Fruit fly (Drosophila melanogaster) whole organism, embryonic: Measurements from ENCODE around the gene ppk20.
A peak's percentile ranks its signal among the peaks of the same experiment; 100 is the strongest.

Experiments
- Blimp-1 ChIP-seq: fragments of 200-800 bp; sonication (Bioruptor generic); optimal IDR thresholded peaks from 3 replicates; lab custom pipeline; 2018; ENCODE audit warnings: missing biosample characterization, missing genetic modification characterization, mild to moderate bottlenecking, moderate library complexity, missing genetic modification reagents
- CG12236 ChIP-seq: fragments of 200-800 bp; sonication (Bioruptor generic); optimal IDR thresholded peaks from 2 replicates; lab custom pipeline; 2016; ENCODE audit warnings: missing biosample characterization, missing genetic modification characterization
- CG12299 ChIP-seq: fragments of 200-800 bp; sonication (Bioruptor generic); optimal IDR thresholded peaks from 2 replicates; lab custom pipeline; 2018; ENCODE audit warnings: missing biosample characterization, mild to moderate bottlenecking, missing genetic modification characterization
- CG15514 ChIP-seq: fragments of 200-800 bp; sonication (Bioruptor generic); optimal IDR thresholded peaks from 3 replicates; lab custom pipeline; 2017; ENCODE audit warnings: missing biosample characterization, missing genetic modification characterization, mild to moderate bottlenecking, moderate library complexity, missing genetic modification reagents
- CG17361 ChIP-seq: fragments of 200-800 bp; sonication (Bioruptor generic); IDR thresholded peaks from 3 replicates; pipeline ENCODE4 v1.3.6; 2022; ENCODE audit warnings: missing biosample characterization, missing genetic modification characterization
- CG31441 ChIP-seq: fragments of 200-800 bp; sonication (Bioruptor generic); IDR thresholded peaks from 2 replicates; pipeline ENCODE4 v1.3.6; 2022; ENCODE audit warnings: missing biosample characterization, missing genetic modification characterization
- CG33213 ChIP-seq: fragments of 200-800 bp; sonication (Bioruptor generic); optimal IDR thresholded peaks from 3 replicates; lab custom pipeline; 2016; ENCODE audit warnings: missing biosample characterization, missing genetic modification characterization
- CG34376 ChIP-seq: fragments of 200-800 bp; sonication (Bioruptor generic); optimal IDR thresholded peaks from 2 replicates; lab custom pipeline; 2018; ENCODE audit warnings: missing biosample characterization, mild to moderate bottlenecking, missing genetic modification characterization
- CG4820 ChIP-seq: fragments of 200-800 bp; sonication (Bioruptor generic); optimal IDR thresholded peaks from 3 replicates; lab custom pipeline; 2016; ENCODE audit warnings: missing biosample characterization, missing genetic modification characterization
- CG6689 ChIP-seq: fragments of 200-800 bp; sonication (Bioruptor generic); IDR thresholded peaks from 2 replicates; pipeline ENCODE4 v1.3.6; 2022; ENCODE audit warnings: missing biosample characterization, missing genetic modification characterization
- CG7786 ChIP-seq: fragments of 200-800 bp; sonication (Bioruptor generic); optimal IDR thresholded peaks from 2 replicates; lab custom pipeline; 2016; ENCODE audit warnings: missing biosample characterization, missing genetic modification characterization
- CG8281 ChIP-seq: fragments of 200-800 bp; sonication (Bioruptor generic); optimal IDR thresholded peaks from 2 replicates; lab custom pipeline; 2018; ENCODE audit warnings: missing biosample characterization, mild to moderate bottlenecking, missing genetic modification characterization, moderate library complexity
- CTCF ChIP-seq: fragments of 200-800 bp; sonication (Bioruptor generic); optimal IDR thresholded peaks from 2 replicates; lab custom pipeline; 2017; ENCODE audit warnings: missing biosample characterization, mild to moderate bottlenecking, missing genetic modification characterization, moderate library complexity
- Doc3 ChIP-seq: fragments of 200-800 bp; sonication (Bioruptor generic); IDR thresholded peaks from 3 replicates; pipeline ENCODE4 v1.3.6; 2022; ENCODE audit warnings: missing biosample characterization, missing genetic modification characterization; ENCODE audit not compliant: partially characterized antibody
- E2f1 ChIP-seq: fragments of 200-800 bp; sonication (Bioruptor generic); IDR thresholded peaks from 2 replicates; pipeline ENCODE4 v1.3.6; 2022; ENCODE audit warnings: missing biosample characterization, missing genetic modification characterization
- Eip74EF ChIP-seq, 2 experiments: fragments of 200-800 bp in 1 of 2; fragments of >200 bp in 1 of 2; sonication (Bioruptor generic) in 1 of 2; optimal IDR thresholded peaks; 2 replicates each; lab custom pipeline; 2017 to 2019; ENCODE audit warnings: missing biosample characterization in 2 of 2, missing genetic modification characterization in 2 of 2, mild to moderate bottlenecking in 1 of 2, moderate library complexity in 1 of 2
- H15 ChIP-seq: fragments of 200-800 bp; sonication (Bioruptor generic); IDR thresholded peaks from 3 replicates; pipeline ENCODE4 v1.3.6; 2022; ENCODE audit warnings: missing biosample characterization, missing genetic modification characterization
- H2.0 ChIP-seq: fragments of 200-800 bp; sonication (Bioruptor generic); IDR thresholded peaks from 2 replicates; pipeline ENCODE4 v1.3.6; 2022; ENCODE audit warnings: missing biosample characterization, missing genetic modification characterization
- HHEX ChIP-seq: fragments of 200-800 bp; sonication (Bioruptor generic); optimal IDR thresholded peaks from 3 replicates; lab custom pipeline; 2017; ENCODE audit warnings: missing biosample characterization, mild to moderate bottlenecking, missing genetic modification characterization, missing genetic modification reagents
- Hey ChIP-seq: fragments of 200-800 bp; sonication (Bioruptor generic); optimal IDR thresholded peaks from 3 replicates; lab custom pipeline; 2018; ENCODE audit warnings: missing biosample characterization, mild to moderate bottlenecking, missing genetic modification characterization
- Hr3 ChIP-seq: fragments of 200-800 bp; sonication (Bioruptor generic); optimal IDR thresholded peaks from 3 replicates; lab custom pipeline; 2016; ENCODE audit warnings: missing biosample characterization, missing genetic modification characterization
- Hr78 ChIP-seq, 2 experiments: fragments of 200-800 bp in 1 of 2; fragments of >200 bp in 1 of 2; sonication (Bioruptor generic) in 1 of 2; optimal IDR thresholded peaks; 2 replicates each; lab custom pipeline; 2017 to 2019; ENCODE audit warnings: missing biosample characterization in 2 of 2, missing genetic modification characterization in 2 of 2, mild to moderate bottlenecking in 1 of 2, moderate library complexity in 1 of 2
- Max ChIP-seq: fragments of 200-800 bp; sonication (Bioruptor generic); optimal IDR thresholded peaks from 2 replicates; lab custom pipeline; 2016; ENCODE audit warnings: missing biosample characterization, mild to moderate bottlenecking, missing genetic modification characterization
- Optix ChIP-seq: fragments of 200-800 bp; sonication (Bioruptor generic); IDR thresholded peaks from 3 replicates; pipeline ENCODE4 v1.3.6; 2022; ENCODE audit warnings: missing biosample characterization, missing genetic modification characterization
- Sry-β ChIP-seq: fragments of 200-800 bp; sonication (Bioruptor generic); optimal IDR thresholded peaks from 2 replicates; lab custom pipeline; 2018; ENCODE audit warnings: missing biosample characterization, mild to moderate bottlenecking, missing genetic modification characterization, moderate library complexity
- Trl ChIP-seq, 3 experiments: fragments of >200 bp in 2 of 3; fragments of 200-800 bp in 1 of 3; sonication (Bioruptor generic) in 1 of 3; optimal IDR thresholded peaks; 2 replicates in 1 of 3; 3 replicates in 2 of 3; lab custom pipeline; 2016 to 2017; ENCODE audit warnings: missing biosample characterization in 1 of 3, missing genetic modification characterization in 1 of 3
- br ChIP-seq: fragments of >200 bp; optimal IDR thresholded peaks from 2 replicates; lab custom pipeline; 2017
- chinmo ChIP-seq: fragments of 200-800 bp; sonication (Bioruptor generic); IDR thresholded peaks from 4 replicates; pipeline ENCODE4 v1.3.6; 2022; ENCODE audit warnings: missing biosample characterization, missing genetic modification characterization; ENCODE audit not compliant: partially characterized antibody
- crol ChIP-seq: fragments of 200-800 bp; sonication (Bioruptor generic); IDR thresholded peaks from 2 replicates; pipeline ENCODE4 v1.3.6; 2022; ENCODE audit warnings: missing biosample characterization, missing genetic modification characterization
- da ChIP-seq: fragments of 200-800 bp; sonication (Bioruptor generic); optimal IDR thresholded peaks from 2 replicates; lab custom pipeline; 2016; ENCODE audit warnings: missing biosample characterization, missing genetic modification characterization
- disco-r ChIP-seq: fragments of 200-800 bp; sonication (Bioruptor generic); optimal IDR thresholded peaks from 2 replicates; lab custom pipeline; 2016; ENCODE audit warnings: missing biosample characterization, missing genetic modification characterization
- dmrt99B ChIP-seq: fragments of 200-800 bp; sonication (Bioruptor generic); optimal IDR thresholded peaks from 2 replicates; lab custom pipeline; 2018; ENCODE audit warnings: missing biosample characterization, mild to moderate bottlenecking, missing genetic modification characterization, moderate library complexity
- dysf ChIP-seq: fragments of 200-800 bp; sonication (Bioruptor generic); IDR thresholded peaks from 3 replicates; pipeline ENCODE4 v1.3.6; 2022; ENCODE audit warnings: missing biosample characterization, missing genetic modification characterization
- hb ChIP-seq: fragments of 200-800 bp; sonication (Bioruptor generic); IDR thresholded peaks from 3 replicates; pipeline ENCODE4 v1.3.6; 2022; ENCODE audit warnings: missing biosample characterization, missing genetic modification characterization; ENCODE audit not compliant: partially characterized antibody
- kah ChIP-seq: fragments of 200-800 bp; sonication (Bioruptor generic); optimal IDR thresholded peaks from 2 replicates; lab custom pipeline; 2018; ENCODE audit warnings: missing biosample characterization, mild to moderate bottlenecking, missing genetic modification characterization
- kay ChIP-seq: fragments of 200-800 bp; sonication (Bioruptor generic); optimal IDR thresholded peaks from 2 replicates; lab custom pipeline; 2016; ENCODE audit warnings: missing biosample characterization, missing genetic modification characterization
- onecut ChIP-seq: fragments of 200-800 bp; sonication (Bioruptor generic); IDR thresholded peaks from 2 replicates; pipeline ENCODE4 v1.3.6; 2022; ENCODE audit warnings: missing biosample characterization, missing genetic modification characterization
- pb ChIP-seq: fragments of 200-800 bp; sonication (Bioruptor generic); optimal IDR thresholded peaks from 3 replicates; lab custom pipeline; 2016; ENCODE audit warnings: missing biosample characterization, missing genetic modification characterization
- ranshi ChIP-seq: fragments of 200-800 bp; sonication (Bioruptor generic); IDR thresholded peaks from 2 replicates; pipeline ENCODE4 v1.3.6; 2022; ENCODE audit warnings: missing biosample characterization, missing genetic modification characterization
- scrt ChIP-seq: fragments of 200-800 bp; sonication (Bioruptor generic); optimal IDR thresholded peaks from 2 replicates; lab custom pipeline; 2018; ENCODE audit warnings: missing biosample characterization, mild to moderate bottlenecking, missing genetic modification characterization, moderate library complexity
- sima ChIP-seq: fragments of 200-800 bp; sonication (Bioruptor generic); optimal IDR thresholded peaks from 2 replicates; lab custom pipeline; 2016; ENCODE audit warnings: missing biosample characterization, missing genetic modification characterization
- sug ChIP-seq: fragments of 200-800 bp; optimal IDR thresholded peaks from 2 replicates; lab custom pipeline; 2019; ENCODE audit warnings: missing biosample characterization, mild to moderate bottlenecking, missing genetic modification characterization, moderate library complexity
- unc-4 ChIP-seq: fragments of 200-800 bp; sonication (Bioruptor generic); IDR thresholded peaks from 2 replicates; pipeline ENCODE4 v1.3.6; 2022; ENCODE audit warnings: missing biosample characterization, missing genetic modification characterization; ENCODE audit not compliant: partially characterized antibody
- wdn ChIP-seq: fragments of 200-800 bp; sonication (Bioruptor generic); IDR thresholded peaks from 2 replicates; pipeline ENCODE4 v1.3.6; 2022; ENCODE audit warnings: missing biosample characterization, missing genetic modification characterization
- zfh2 ChIP-seq: fragments of 200-800 bp; sonication (Bioruptor generic); optimal IDR thresholded peaks from 2 replicates; lab custom pipeline; 2016; ENCODE audit warnings: missing biosample characterization, missing genetic modification characterization

Gene ppk20

DNA sequence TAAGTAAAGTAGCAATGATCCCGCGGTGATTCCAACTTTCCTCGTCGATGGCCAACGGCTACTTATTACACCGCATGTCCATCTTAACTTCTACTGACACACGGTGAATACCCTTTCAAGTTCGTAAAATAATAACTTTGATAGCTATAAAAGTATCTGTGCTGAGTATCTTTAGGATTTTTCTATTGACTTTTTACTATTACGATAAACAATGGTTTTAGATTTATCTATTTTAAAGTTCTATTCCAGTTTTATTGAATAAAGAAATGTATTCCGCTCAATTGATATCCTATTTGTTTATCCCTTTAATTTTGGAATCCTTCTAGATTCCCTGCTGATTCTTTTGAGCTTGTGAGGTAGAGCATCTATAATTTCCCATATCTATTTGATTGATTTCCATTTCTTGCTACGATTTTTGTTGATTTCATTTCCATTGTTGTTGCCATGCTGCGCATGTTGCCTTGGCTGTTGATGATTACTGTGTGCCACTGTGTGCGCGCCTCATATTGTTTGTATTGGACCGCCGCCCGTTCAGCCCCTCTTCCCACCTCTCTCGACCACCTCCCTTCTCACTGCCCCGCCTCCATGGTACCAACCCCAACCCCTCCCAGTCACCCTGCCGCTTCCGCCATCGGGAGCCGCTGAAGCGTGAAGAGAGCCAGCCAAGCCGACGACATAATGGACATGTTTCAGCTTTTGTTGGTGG, 21.3 kb upstream of the ppk20 start (continued):
- TF ChIP-seq unc-4 (GFP tag; lab: Robert Waterston, UW): no peak
- no peak for TF ChIP-seq CG31441 (GFP tag; lab: Robert Waterston, UW)
- no peak for TF ChIP-seq CG12299 (tag; lab: Kevin White, UChicago)
- peak in 1 of 2 experiments; percentile 1 for TF ChIP-seq Trl (optimal IDR thresholded peaks at IDR 0.05; lab: Kevin White, UChicago)
- no peak for TF ChIP-seq Trl (GFP tag; optimal IDR thresholded peaks at IDR 0.05; lab: Kevin White, UChicago)

- TF ChIP-seq onecut (GFP tag; lab: Robert Waterston, UW): no peak
- TF ChIP-seq sima (GFP tag; lab: Kevin White, UChicago): no peak
- no peak for TF ChIP-seq CG4820 (GFP tag; lab: Kevin White, UChicago)
- no peak for TF ChIP-seq Sry-β
- TF ChIP-seq dmrt99B: peak; percentile 19
- TF ChIP-seq kay (GFP tag; lab: Kevin White, UChicago): no peak
- TF ChIP-seq CG7786 (GFP tag; lab: Kevin White, UChicago): no peak
- TF ChIP-seq pb (GFP tag; lab: Kevin White, UChicago): no peak
Observed at dm6 chr3R:29689211-29689610, 20.5 kb upstream of the ppk20 start, which contains the start of gene Obp99c. TSS of gene Obp99c (minus strand) at chr3R:29689311.

DNA sequence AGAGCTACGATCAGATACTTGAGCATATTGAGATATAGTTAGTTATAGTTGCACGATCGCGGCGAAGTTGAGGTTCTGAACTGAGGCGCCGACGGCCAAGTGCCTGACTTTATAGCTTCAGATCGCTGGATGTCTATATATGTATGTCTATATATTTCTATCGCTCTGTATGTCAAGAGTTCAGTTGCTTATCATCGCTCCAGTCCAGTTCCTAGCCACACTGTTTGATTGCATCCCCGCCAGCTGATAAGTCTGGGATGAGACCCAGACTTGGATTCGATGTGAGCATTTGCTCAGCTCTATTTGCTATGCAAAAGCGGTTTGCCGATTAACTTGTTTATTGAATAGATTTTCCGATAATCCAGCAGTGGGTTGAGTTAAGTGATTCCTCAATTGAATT, 18.0 kb upstream of the ppk20 start:
- peak in 1 of 2 experiments; percentile 6 for TF ChIP-seq Eip74EF (GFP tag; optimal IDR thresholded peaks at IDR 0.05; lab: Kevin White, UChicago)
- no peak for TF ChIP-seq HHEX
- TF ChIP-seq sug (tag; lab: Kevin White, UChicago): peak; percentile 20
- TF ChIP-seq chinmo (GFP tag; lab: Robert Waterston, UW): 0 out of 4 replicates have a peak, but pooled peaks have one; percentile 60
- 0 out of 3 replicates have a peak, but pooled peaks have one; percentile 7 for TF ChIP-seq dysf
- no peak for TF ChIP-seq CG33213
- peak; percentile 59 for TF ChIP-seq CG34376 (GFP tag; lab: Kevin White, UChicago)

DNA sequence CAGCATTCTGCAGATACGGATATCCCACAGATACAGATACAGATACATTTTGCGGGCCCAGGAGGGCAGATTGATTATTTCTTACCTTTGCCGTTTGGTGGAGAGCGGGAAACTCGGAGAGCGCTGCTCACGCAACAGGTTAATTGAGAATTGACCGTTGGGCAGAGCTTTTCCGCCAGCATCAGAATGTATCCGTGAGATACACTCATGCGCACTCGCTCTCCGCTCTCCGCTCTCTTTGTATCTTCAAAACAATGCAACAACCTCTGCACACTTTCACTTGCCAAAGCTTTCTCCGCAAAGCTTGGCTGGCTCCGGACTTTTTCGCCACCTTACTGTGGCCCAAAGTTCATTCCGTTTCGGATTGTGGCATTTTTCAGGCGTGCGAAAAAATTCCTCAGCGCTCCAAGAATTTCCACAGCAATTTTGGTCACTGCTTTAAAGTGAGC, 13.5 kb upstream of the ppk20 start, which contains the start of the genes CG7582 and Gycalpha99B:
TSS of gene CG7582 (minus strand) at position 127 of the 449 bp plus-strand sequence.
TSS of gene Gycalpha99B (plus strand) at position 352 of the 449 bp plus-strand sequence.
- TF ChIP-seq CG12236 (GFP tag; lab: Kevin White, UChicago) (no peak), CG8281 (tag; lab: Kevin White, UChicago) (no peak), CG34376 (GFP tag; lab: Kevin White, UChicago) (peak; percentile 3), Doc3 (no peak), kah (GFP tag; lab: Kevin White, UChicago) (peak; percentile 52), CTCF (GFP tag; lab: Kevin White, UChicago) (peak; percentile 64), Optix (GFP tag; lab: Robert Waterston, UW) (no peak), CG17361 (GFP tag; lab: Robert Waterston, UW) (no peak), zfh2 (GFP tag; lab: Kevin White, UChicago) (no peak), hb (GFP tag; lab: Robert Waterston, UW) (no peak), H2.0 (GFP tag; lab: Robert Waterston, UW) (no peak), crol (GFP tag; lab: Robert Waterston, UW) (peak; percentile 41; the same call in 1 of the 2 replicates), br (lab: Kevin White, UChicago) (no peak), disco-r (no peak), E2f1 (no peak), Hey (tag; lab: Kevin White, UChicago) (no peak), Trl (optimal IDR thresholded peaks at IDR 0.05; lab: Kevin White, UChicago) (peak; percentile 87 to 89), Trl (GFP tag; optimal IDR thresholded peaks at IDR 0.05; lab: Kevin White, UChicago) (no peak), ranshi (GFP tag; lab: Robert Waterston, UW) (no peak), Blimp-1 (GFP tag; lab: Kevin White, UChicago) (peak; percentile 99), scrt (GFP tag; lab: Kevin White, UChicago) (peak; percentile 99), Hr3 (GFP tag; lab: Kevin White, UChicago) (no peak), Hr78 (GFP tag; optimal IDR thresholded peaks at IDR 0.05; lab: Kevin White, UChicago) (peak in 1 of 2 experiments; percentile 76), CG15514 (GFP tag; lab: Kevin White, UChicago) (no peak), Max (no peak), H15 (GFP tag; lab: Robert Waterston, UW) (no peak), CG6689 (GFP tag; lab: Robert Waterston, UW) (peak; percentile 82), da (GFP tag; lab: Kevin White, UChicago) (no peak), wdn (no peak)
